Worm (Caenorhabditis elegans) whole organism, L4/young adult: ENCODE results near the gene asd-1.

Experiments
- W03F9.2 ChIP-seq: fragments of 150-350 bp; optimal IDR thresholded peaks from 2 replicates; lab custom pipeline; 2014; ENCODE audit warnings: missing biosample characterization, missing genetic modification characterization
- dao-5 ChIP-seq: sonication (generic microtip); optimal IDR thresholded peaks from 2 replicates; lab custom pipeline; 2016; ENCODE audit warnings: missing genotype, missing genetic modification characterization, moderate library complexity, missing compliant biosample characterization
- him-1 ChIP-seq: sonication (generic microtip); optimal IDR thresholded peaks from 2 replicates; lab custom pipeline; 2016; ENCODE audit warnings: missing genotype, missing genetic modification reagents, missing genetic modification characterization, missing compliant biosample characterization

Gene asd-1

ce11 chrIII:4175489-4175888 is 21.6 kb upstream of the asd-1 start:
- no peak for TF ChIP-seq dao-5
- TF ChIP-seq him-1, result no peak
- TF ChIP-seq W03F9.2 (tag; lab: Kevin White, UChicago), result no peak

ce11 chrIII:4176109-4176596 is 20.9 kb upstream of the asd-1 start, which contains the start of the genes hrde-1 and C16C10.13:
Gene hrde-1 (minus strand): TSS chrIII:4176159.
Gene C16C10.13 (plus strand): TSS chrIII:4176440.
- peak; percentile 75 for TF ChIP-seq W03F9.2 (tag; lab: Kevin White, UChicago)
- no peak for TF ChIP-seq him-1

ce11 chrIII:4178564-4178963 is 18.5 kb upstream of the asd-1 start, which contains the start of gene C16C10.2:
Gene C16C10.2 (minus strand): TSS chrIII:4178664.
- TF ChIP-seq dao-5 (no peak), W03F9.2 (tag; lab: Kevin White, UChicago) (no peak), him-1 (no peak)

ce11 chrIII:4181338-4181737 is 15.7 kb upstream of the asd-1 start, which contains the start of gene C16C10.1:
Gene C16C10.1 (minus strand): TSS chrIII:4181438.
- TF ChIP-seq W03F9.2 (tag; lab: Kevin White, UChicago), result no peak
- TF ChIP-seq him-1, result no peak
- no peak for TF ChIP-seq dao-5

- no peak for TF ChIP-seq W03F9.2 (tag; lab: Kevin White, UChicago)
- TF ChIP-seq dao-5, result no peak
- TF ChIP-seq him-1, result no peak
These were observed 10.3 kb upstream of the asd-1 start, which contains the start of gene lars-1 for ce11 chrIII:4186751-4187309. Gene lars-1 (minus strand): TSS chrIII:4186801.

DNA sequence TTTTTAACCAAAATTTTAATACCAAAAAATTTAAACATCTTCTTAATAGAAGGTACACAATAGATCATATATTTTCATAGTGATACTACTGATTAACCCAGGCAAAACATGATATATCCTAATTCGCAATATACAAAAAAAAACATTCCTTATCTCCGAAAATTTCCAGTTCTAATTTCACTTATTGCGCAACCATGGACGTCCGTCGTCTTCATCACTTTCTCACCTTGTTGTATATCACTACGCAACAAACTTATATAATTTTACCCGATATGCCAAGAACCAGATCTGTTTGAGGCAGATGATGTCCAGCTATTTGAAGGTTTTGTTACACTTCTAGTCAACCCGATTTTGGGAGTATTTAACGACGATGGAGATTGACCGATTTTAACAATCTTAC is 9.2 kb upstream of the asd-1 start, which contains the start of gene R74.2:
Gene R74.2 (plus strand): TSS at position 316 of the 400 bp plus-strand sequence.
- no peak for TF ChIP-seq him-1
- no peak for TF ChIP-seq W03F9.2 (tag; lab: Kevin White, UChicago)
- no peak for TF ChIP-seq dao-5

DNA sequence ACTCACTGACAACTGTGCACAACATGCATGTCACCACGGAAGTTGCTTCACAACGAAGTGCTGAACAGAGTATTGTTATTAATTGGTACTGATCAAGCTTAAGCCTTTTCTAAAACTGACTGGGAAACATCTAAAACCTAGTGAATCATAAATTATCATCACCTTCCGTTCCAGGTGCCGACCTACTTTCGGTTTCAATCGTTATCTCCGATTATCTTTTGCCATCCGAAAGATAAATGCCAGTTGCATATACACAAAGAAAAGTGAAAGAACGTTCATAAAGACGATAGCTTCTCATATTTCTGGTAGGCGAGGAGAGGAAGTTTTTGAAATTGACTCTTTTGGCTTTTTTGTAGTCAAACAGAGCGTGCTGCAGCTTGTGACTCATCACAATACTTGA is 7.5 kb upstream of the asd-1 start:
- no peak for TF ChIP-seq him-1
- no peak for TF ChIP-seq W03F9.2 (tag; lab: Kevin White, UChicago)
- no peak for TF ChIP-seq dao-5

DNA sequence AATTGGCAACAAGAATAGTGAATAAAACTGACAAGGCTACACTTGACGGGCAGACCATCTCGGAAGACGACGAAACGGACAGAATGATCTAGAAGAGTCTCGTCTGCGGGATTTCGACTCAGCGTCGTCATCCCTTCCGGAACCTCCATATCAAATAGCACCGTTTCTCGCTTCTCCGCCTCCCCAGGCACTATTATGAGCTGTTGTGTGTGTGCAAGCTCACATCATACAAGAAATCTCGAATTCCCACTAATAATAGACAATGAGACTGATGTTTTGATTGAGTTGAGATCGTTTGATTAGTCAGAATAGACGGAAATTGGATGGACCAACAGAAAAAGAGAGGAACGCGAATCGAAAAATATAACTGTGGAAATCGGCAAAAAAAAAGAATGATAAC is 6.8 kb upstream of the asd-1 start, which contains the start of gene spp-28:
Gene spp-28 (minus strand): TSS at position 101 of the 400 bp plus-strand sequence.
- TF ChIP-seq him-1 (no peak), dao-5 (no peak), W03F9.2 (tag; lab: Kevin White, UChicago) (no peak)

DNA sequence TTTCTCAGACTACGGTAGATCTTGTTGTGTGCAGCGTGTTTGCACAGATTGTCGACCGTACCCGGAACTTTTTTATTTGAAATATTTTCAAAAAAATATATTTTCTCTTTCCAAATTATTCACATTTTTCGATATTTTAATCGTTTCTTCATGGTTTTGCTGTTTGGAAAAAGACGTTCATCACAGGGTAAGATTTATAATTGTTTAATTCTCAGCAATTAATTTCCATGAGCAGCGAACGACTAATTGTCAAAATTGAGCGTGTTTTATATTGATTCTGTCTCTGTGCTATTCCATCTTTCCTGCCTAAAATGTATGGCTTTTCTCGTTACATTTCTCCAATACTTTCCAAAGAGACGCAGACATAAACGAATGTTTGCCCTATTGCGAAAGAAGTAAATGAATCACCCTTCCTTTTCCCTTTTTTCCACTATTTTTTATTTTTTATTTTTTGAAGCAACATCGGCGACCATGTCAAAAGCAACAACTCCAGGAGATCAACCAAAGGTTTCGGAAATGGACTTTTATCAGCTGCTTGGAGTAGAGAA is 5.9 kb upstream of the asd-1 start, which contains the start of gene dnj-16:
Gene dnj-16 (plus strand): TSS at position 51 of the 548 bp plus-strand sequence.
- TF ChIP-seq W03F9.2 (tag; lab: Kevin White, UChicago) (peak; percentile 30), dao-5 (no peak)

DNA sequence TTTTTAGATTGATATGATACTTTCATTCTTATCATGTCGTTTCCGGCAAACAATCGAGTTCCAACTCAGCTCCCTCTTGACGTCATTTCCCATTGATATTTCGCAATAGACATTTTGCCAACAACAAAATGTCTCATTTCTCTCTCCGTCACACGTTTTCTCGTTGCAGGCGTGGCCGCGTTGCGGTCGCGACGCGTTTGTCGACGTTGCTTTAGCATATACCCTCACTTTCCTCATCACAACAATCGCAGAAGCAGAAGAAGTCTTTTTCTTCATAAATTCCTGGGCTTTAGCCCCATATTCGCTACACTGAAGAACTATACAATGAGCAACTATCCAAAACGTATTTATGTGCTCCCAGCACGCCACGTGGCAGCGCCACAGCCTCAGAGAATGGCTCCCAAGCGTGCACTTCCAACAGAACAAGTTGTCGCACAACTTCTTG is 3.4 kb upstream of the asd-1 start, which contains the start of gene xbp-1:
Gene xbp-1 (plus strand): TSS at position 151 of the 445 bp plus-strand sequence.
- peak; percentile 84 for TF ChIP-seq W03F9.2 (tag; lab: Kevin White, UChicago)
- peak; percentile 63 for TF ChIP-seq him-1
- no peak for TF ChIP-seq dao-5

DNA sequence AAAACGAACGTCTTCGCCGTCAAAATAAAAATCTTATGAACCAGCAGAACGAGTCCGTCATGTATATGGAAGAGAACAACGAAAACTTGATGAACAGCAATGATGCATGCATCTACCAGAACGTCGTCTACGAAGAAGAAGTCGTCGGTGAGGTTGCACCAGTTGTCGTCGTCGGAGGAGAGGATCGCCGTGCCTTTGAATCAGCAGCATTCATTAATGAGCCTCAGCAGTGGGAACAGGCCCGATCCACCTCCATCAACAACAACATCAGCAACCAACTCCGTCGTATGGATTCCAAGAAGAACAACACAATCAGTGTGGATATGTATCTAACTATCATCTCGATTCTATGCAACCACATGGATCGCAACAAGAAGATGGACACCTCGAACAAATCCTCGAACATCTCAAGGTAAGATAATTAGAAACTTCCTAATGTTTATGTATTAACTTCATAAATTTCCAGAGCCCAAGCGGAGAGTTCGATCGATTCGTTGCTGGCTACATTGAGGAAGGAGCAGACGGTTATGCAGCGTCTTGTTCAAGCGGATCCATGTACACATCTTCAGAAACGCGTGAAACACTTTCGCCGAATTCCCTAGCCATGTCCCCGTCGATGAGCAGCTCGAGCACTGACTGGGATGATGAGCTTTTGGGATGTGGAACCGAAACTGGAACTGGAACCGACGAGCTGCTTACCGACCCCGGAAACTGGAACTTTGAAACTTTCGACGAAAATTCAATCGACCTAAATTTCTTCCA is 2.6 kb upstream of the asd-1 start:
- no peak for TF ChIP-seq dao-5
- TF ChIP-seq W03F9.2 (tag; lab: Kevin White, UChicago), result no peak
- no peak for TF ChIP-seq him-1

DNA sequence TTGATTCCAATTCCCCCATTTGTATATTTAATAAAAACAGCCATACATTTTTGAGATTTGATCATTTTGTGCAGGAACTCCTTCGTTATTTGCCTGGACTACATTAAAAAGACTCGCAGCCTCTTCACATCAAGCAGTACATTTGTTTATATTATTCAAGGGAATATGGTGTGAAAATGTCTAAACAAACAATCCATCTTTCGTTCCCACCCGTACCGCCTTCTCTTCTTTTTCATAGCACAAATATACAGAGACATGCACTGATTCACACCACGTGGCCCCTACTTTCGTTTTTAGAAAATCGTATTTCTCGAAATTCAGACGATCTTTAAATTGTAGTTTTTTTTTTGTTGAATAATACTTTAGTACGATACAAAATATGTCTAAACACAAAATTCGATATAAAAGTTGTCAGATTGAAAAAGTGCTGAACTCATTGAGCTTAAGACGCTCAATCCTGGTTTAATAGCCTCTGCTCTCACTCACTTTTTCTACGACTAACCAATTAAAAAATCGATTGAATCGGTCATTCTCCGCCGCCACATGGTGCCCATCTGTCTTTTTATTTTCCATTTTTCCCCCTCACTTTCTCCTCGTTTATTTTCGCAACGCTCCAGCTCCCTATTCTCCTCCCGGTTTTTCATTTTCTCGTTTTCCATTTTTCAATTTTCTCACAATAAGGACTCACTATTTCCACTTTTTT is 1.6 kb upstream of the asd-1 start:
- TF ChIP-seq W03F9.2 (tag; lab: Kevin White, UChicago) (peak; percentile 2), dao-5 (peak; percentile 58), him-1 (peak; percentile 51)

DNA sequence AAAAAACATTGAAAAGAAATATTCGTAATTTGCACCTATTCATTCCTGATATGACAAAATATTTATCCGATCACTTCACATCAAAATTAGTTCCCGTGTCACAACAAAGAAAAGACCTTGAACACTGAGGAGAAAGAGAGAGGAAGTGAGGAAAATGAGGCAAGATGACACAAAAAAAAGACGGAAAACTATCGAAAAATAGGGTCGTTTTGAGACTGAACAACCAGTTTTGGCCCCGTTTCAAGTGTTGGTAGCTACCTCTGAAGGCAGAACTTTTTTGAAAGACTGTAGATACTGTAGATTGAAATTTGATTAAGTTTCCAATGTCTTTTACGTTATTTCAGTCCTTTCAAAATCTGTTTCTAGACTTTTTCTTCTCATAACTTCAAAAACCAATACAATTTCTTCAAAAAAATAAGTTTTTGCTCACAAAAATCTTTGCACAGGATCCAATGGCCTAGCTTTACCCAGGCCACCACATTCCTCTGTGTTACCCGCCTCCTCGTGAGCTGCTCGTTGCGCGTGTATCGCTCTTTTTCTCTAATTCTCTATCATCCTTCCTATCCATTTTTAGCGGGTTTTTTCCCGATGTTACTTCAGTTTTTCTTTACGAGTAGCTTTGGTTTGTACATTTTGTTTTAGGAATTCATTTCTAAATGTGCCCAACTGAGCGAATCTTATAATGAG is 641 bp upstream of the asd-1 start:
- TF ChIP-seq dao-5, result no peak
- TF ChIP-seq W03F9.2 (tag; lab: Kevin White, UChicago), result peak; percentile 7
- no peak for TF ChIP-seq him-1
